Fruit fly (Drosophila melanogaster) Kc167 (cell line): Measurements from ENCODE around the gene CG13737.

Experiments
- Sin3A ChIP-seq: fragments of >200 bp; optimal IDR thresholded peaks from 2 replicates; lab custom pipeline; 2018; ENCODE audit warnings: missing external identifiers
- insv ChIP-seq: fragments of >200 bp; optimal IDR thresholded peaks from 3 replicates; lab custom pipeline; 2018; ENCODE audit warnings: missing external identifiers
- psq ChIP-seq: fragments of >200 bp; optimal IDR thresholded peaks from 2 replicates; lab custom pipeline; 2017; ENCODE audit warnings: missing external identifiers
- ttk ChIP-seq: sonication (Bioruptor generic); optimal IDR thresholded peaks from 2 replicates; lab custom pipeline; 2017; ENCODE audit warnings: missing external identifiers

DNA sequence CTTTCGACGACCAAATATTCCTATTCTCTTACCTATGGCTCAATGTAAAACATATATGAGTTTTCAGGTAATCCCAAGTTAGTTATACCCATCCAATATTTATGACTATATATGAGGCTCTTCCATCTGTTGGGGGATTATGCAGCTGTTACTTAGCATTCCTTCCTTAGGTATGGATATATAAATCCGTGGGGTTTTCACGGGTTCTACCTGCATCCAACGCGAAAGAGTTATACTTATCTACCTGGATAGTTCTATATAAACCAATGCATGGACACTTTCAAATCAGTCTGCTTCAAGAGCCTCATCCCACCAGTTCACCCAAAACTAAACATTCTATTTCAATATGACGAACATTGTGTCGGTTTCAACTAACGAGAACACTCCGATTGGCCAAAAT is 41.3 kb upstream of the CG13737 start, which contains the start of gene CG43184:
- TF ChIP-seq psq (lab: Kevin White, UChicago) = no peak
- TF ChIP-seq insv = no peak
- no peak for TF ChIP-seq ttk
- no peak for TF ChIP-seq Sin3A (lab: Kevin White, UChicago)
